Fruit fly (Drosophila melanogaster): Measurements from ENCODE around the gene ATPsynCF6.
A peak's percentile ranks its signal among the peaks of the same experiment; 100 is the strongest.

Gene ATPsynCF6

DNA sequence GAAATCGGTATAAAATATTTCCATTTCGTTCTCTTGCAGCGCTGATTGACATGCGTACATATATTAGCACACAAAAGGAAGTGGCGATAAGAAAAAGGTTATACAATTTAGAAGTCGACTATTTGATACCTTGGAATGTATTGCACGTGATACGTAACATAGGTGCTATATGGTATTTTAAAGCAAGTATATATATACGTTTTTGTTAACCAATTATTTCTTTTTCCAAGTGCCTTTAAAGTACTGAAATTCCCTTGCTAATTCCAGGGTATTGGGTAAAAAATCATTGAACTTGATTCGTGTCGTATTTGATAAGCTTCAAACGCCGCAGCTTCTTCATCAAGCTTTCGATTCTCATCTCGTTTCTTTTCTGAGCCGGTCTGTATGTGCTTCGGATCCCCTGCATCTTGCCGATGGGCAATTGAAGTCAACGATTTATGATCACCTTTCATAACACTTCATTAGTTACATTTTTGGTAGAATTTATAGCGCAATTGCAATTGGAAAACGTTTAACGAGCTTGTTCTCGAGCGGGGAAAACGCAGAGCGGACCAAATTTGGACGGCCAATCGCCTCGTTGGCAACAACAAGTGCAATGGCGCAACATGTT is 7.8 kb upstream of the ATPsynCF6 start, which contains the start of gene CG4408 (continued):
- TF ChIP-seq CG12155 (GFP tag; optimal IDR thresholded peaks at IDR 0.05) (peak; percentile 17), E2f1 (GFP tag; IDR thresholded peaks at IDR 0.05) (0 out of 2 replicates have a peak, but pooled peaks have one; percentile 16), Oaz (GFP tag; IDR thresholded peaks at IDR 0.05) (no peak), CG7271 (tag; optimal IDR thresholded peaks at IDR 0.05) (no peak), vvl (GFP tag; IDR thresholded peaks at IDR 0.05) (peak; percentile 73), grau (tag; optimal IDR thresholded peaks at IDR 0.05) (peak; percentile 46), dan (GFP tag; IDR thresholded peaks at IDR 0.05) (no peak), CG6254 (GFP tag; optimal IDR thresholded peaks at IDR 0.05) (no peak), CG10462 (GFP tag; optimal IDR thresholded peaks at IDR 0.05) (no peak), Med (GFP tag) (peak; percentile 84), CG7556 (GFP tag; optimal IDR thresholded peaks at IDR 0.05) (no peak), CG2875 (GFP tag; optimal IDR thresholded peaks at IDR 0.05) (no peak), CG3281 (GFP tag; optimal IDR thresholded peaks at IDR 0.05) (peak; percentile 48), Adf1 (GFP tag; IDR thresholded peaks at IDR 0.05) (no peak), CG9817 (tag; optimal IDR thresholded peaks at IDR 0.05) (peak; percentile 22), CG10267 (tag; optimal IDR thresholded peaks at IDR 0.05) (peak; percentile 6), HLH3B (GFP tag; IDR thresholded peaks at IDR 0.05) (0 out of 2 replicates have a peak, but pooled peaks have one; percentile 30), Aef1 (GFP tag; IDR thresholded peaks at IDR 0.05) (peak; percentile 31; the same call in 1 of the 3 replicates), scrt (GFP tag; optimal IDR thresholded peaks at IDR 0.05) (peak; percentile 6), CG14050 (GFP tag; IDR thresholded peaks at IDR 0.05) (no peak), Dip2 (GFP tag; IDR thresholded peaks at IDR 0.05) (no peak), CG11085 (GFP tag; IDR thresholded peaks at IDR 0.05) (peak; percentile 10; the same call in 1 of the 2 replicates), CG34376 (GFP tag; optimal IDR thresholded peaks at IDR 0.05) (no peak), Atf3 (GFP tag; optimal IDR thresholded peaks at IDR 0.05) (no peak), Oli (tag; optimal IDR thresholded peaks at IDR 0.05) (peak; percentile 24), Ets65A (GFP tag) (peak; percentile 30), CG10147 (GFP tag; optimal IDR thresholded peaks at IDR 0.05) (no peak), CG32767 (GFP tag; IDR thresholded peaks at IDR 0.05) (no peak), Ssrp (tag; optimal IDR thresholded peaks at IDR 0.05) (no peak), dati (GFP tag; IDR thresholded peaks at IDR 0.05) (no peak), HmgZ (tag; optimal IDR thresholded peaks at IDR 0.05) (no peak), chif (GFP tag; optimal IDR thresholded peaks at IDR 0.05) (peak in 1 of 2 experiments; percentile 27), crp (GFP tag; optimal IDR thresholded peaks at IDR 0.05) (no peak), CG17385 (GFP tag; optimal IDR thresholded peaks at IDR 0.05) (no peak), Fer2 (tag; optimal IDR thresholded peaks at IDR 0.05) (no peak), bab2 (GFP tag; optimal IDR thresholded peaks at IDR 0.05) (peak; percentile 9), run (tag; optimal IDR thresholded peaks at IDR 0.05) (no peak), CG33213 (GFP tag; optimal IDR thresholded peaks at IDR 0.05) (peak; percentile 9), CG11504 (tag; optimal IDR thresholded peaks at IDR 0.05) (peak; percentile 72), Hr3 (GFP tag; optimal IDR thresholded peaks at IDR 0.05) (no peak), nau (GFP tag; optimal IDR thresholded peaks at IDR 0.05) (no peak), gro (GFP tag; optimal IDR thresholded peaks at IDR 0.05) (peak; percentile 46), CG18599 (GFP tag; optimal IDR thresholded peaks at IDR 0.05) (peak; percentile 69), slp2 (GFP tag; optimal IDR thresholded peaks at IDR 0.05) (no peak), CG42726 (GFP tag; IDR thresholded peaks at IDR 0.05; ENCODE audit: partially characterized antibody) (no peak), phol (tag; optimal IDR thresholded peaks at IDR 0.05) (peak; percentile 43), rib (GFP tag; IDR thresholded peaks at IDR 0.05) (no peak), Drgx (GFP tag; IDR thresholded peaks at IDR 0.05) (peak; percentile 70), klu (GFP tag; IDR thresholded peaks at IDR 0.05) (no peak), mirr (GFP tag; optimal IDR thresholded peaks at IDR 0.05) (no peak)

All from whole organism, embryonic.